Fruit fly (Drosophila melanogaster) whole organism, wandering third instar larva: ENCODE measurements around the gene CG42376.

Experiments used
- Hr78 ChIP-seq: fragments of >200 bp; optimal IDR thresholded peaks from 2 replicates; lab custom pipeline; 2017; ENCODE audit warnings: missing biosample characterization, missing genetic modification characterization
- Mio ChIP-seq: sonication (Bioruptor generic); optimal IDR thresholded peaks from 2 replicates; lab custom pipeline; 2016; ENCODE audit warnings: missing biosample characterization, missing genetic modification characterization
- Myc ChIP-seq: fragments of >200 bp; optimal IDR thresholded peaks from 2 replicates; lab custom pipeline; 2017
- OdsH ChIP-seq: fragments of 200-800 bp; sonication (Bioruptor generic); optimal IDR thresholded peaks from 2 replicates; lab custom pipeline; 2016; ENCODE audit warnings: missing biosample characterization, mild to moderate bottlenecking, missing genetic modification characterization
- Vsx2 ChIP-seq: fragments of 200-300, 225-300 bp; sonication (Bioruptor generic); optimal IDR thresholded peaks from 2 replicates; lab custom pipeline; 2018; ENCODE audit warnings: missing biosample characterization, missing genetic modification characterization; ENCODE audit not compliant: partially characterized antibody
- br ChIP-seq: fragments of 200-800 bp; sonication (Bioruptor generic); optimal IDR thresholded peaks from 2 replicates; lab custom pipeline; 2016; ENCODE audit warnings: missing biosample characterization, missing genetic modification characterization
- dsf ChIP-seq: sonication (Bioruptor generic); optimal IDR thresholded peaks from 2 replicates; lab custom pipeline; 2016; ENCODE audit warnings: missing biosample characterization, missing genetic modification characterization, borderline replicate concordance
- ey ChIP-seq: fragments of 200-800 bp; sonication (Bioruptor generic); optimal IDR thresholded peaks from 2 replicates; lab custom pipeline; 2016; ENCODE audit warnings: missing biosample characterization, missing genetic modification characterization
- fru ChIP-seq: fragments of 200-800 bp; sonication (Bioruptor generic); optimal IDR thresholded peaks from 3 replicates; lab custom pipeline; 2016; ENCODE audit warnings: missing biosample characterization, mild to moderate bottlenecking, missing genetic modification characterization
- lola ChIP-seq: fragments of >200 bp; optimal IDR thresholded peaks from 2 replicates; lab custom pipeline; 2017; ENCODE audit warnings: missing biosample characterization, missing genetic modification characterization
- usp ChIP-seq: fragments of >200 bp; optimal IDR thresholded peaks from 2 replicates; lab custom pipeline; 2017; ENCODE audit warnings: missing biosample characterization, missing genetic modification characterization

DNA sequence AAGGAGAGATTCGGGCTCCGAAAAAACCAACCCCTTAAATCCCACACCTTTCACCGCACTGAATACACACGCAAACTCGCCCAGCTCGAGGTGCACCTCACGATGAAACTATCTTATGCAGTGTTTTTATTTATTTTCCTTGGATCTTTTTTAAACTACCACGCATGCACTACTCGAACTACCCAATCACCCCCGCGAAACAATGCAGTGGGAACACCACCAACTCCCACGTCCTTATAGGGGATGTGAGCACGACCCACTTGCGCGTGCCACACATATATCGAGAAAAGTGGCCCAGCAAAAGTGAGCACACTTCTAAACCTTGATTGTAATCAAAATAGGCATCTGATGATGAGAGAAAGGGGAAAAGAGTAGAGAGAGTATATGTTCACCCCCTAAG lies 21.9 kb downstream of the CG42376 start:
- TF ChIP-seq lola (GFP tag; lab: Kevin White, UChicago) (no peak), Hr78 (GFP tag; lab: Kevin White, UChicago) (no peak), usp (GFP tag; lab: Kevin White, UChicago) (no peak), OdsH (GFP tag; lab: Kevin White, UChicago) (no peak), Vsx2 (GFP tag; lab: Kevin White, UChicago) (no peak), Mio (GFP tag; lab: Kevin White, UChicago) (no peak), br (GFP tag; lab: Kevin White, UChicago) (no peak), Myc (lab: Kevin White, UChicago) (no peak), fru (GFP tag; lab: Kevin White, UChicago) (no peak), dsf (GFP tag; lab: Kevin White, UChicago) (no peak), ey (no peak)
